Fruit fly (Drosophila melanogaster): Measurements from ENCODE around the gene w-cup.

w-cup gene

DNA sequence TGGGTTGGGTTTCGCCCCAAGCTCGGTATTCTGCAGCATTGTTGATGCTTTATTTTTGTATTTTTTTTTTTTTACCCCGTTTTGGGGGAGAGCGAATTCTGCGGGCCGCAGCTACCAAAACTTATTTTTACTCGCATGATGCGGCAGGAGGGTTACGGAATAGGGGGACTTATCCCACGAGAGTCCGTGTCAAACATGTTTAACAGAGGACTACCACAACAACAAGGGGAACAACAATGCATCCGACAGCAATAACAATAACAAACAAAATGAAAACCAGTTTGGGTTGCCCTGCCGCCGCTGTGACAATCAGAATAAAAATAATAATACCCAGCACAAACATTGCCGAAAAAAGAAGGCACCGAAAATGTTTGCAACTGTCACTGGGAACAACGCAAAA, 35.5 kb upstream of the w-cup start:
- no peak for TF ChIP-seq CG8319 (GFP tag; optimal IDR thresholded peaks at IDR 0.05)
- TF ChIP-seq CG6854 (GFP tag; optimal IDR thresholded peaks at IDR 0.05), result peak; percentile 19
- TF ChIP-seq dsx (GFP tag; optimal IDR thresholded peaks at IDR 0.05; ENCODE audit: poor library complexity, severe bottlenecking), result no peak
- TF ChIP-seq eg (GFP tag; IDR thresholded peaks at IDR 0.05), result no peak
- TF ChIP-seq CG6808 (GFP tag; optimal IDR thresholded peaks at IDR 0.05), result peak; percentile 16
- TF ChIP-seq Eip78C (GFP tag), result peak; percentile 17
- TF ChIP-seq Sox102F (GFP tag; optimal IDR thresholded peaks at IDR 0.05), result peak; percentile 37
- TF ChIP-seq Blimp-1 (GFP tag; optimal IDR thresholded peaks at IDR 0.05), result peak; percentile 19
- peak in 1 of 2 experiments; percentile 2 for TF ChIP-seq ss (GFP tag; optimal IDR thresholded peaks at IDR 0.05)
- TF ChIP-seq CG11762 (GFP tag; optimal IDR thresholded peaks at IDR 0.05; ENCODE audit: insufficient read depth), result no peak
- TF ChIP-seq CG15336 (GFP tag; IDR thresholded peaks at IDR 0.05), result no peak
- peak; percentile 58 for TF ChIP-seq svp (GFP tag)
- TF ChIP-seq OdsH (GFP tag; optimal IDR thresholded peaks at IDR 0.05), result no peak

- TF ChIP-seq dac (GFP tag; optimal IDR thresholded peaks at IDR 0.05) (no peak), esn (GFP tag; optimal IDR thresholded peaks at IDR 0.05) (no peak), CG8319 (GFP tag; optimal IDR thresholded peaks at IDR 0.05) (no peak), CG11294 (GFP tag; IDR thresholded peaks at IDR 0.05) (no peak), CG34406 (GFP tag; optimal IDR thresholded peaks at IDR 0.05) (no peak), Ets96B (tag; optimal IDR thresholded peaks at IDR 0.05) (no peak), Hr4 (GFP tag; optimal IDR thresholded peaks at IDR 0.05) (no peak)
Measured at dm6 chr2L:10608662-10609262, 31.2 kb upstream of the w-cup start.

DNA sequence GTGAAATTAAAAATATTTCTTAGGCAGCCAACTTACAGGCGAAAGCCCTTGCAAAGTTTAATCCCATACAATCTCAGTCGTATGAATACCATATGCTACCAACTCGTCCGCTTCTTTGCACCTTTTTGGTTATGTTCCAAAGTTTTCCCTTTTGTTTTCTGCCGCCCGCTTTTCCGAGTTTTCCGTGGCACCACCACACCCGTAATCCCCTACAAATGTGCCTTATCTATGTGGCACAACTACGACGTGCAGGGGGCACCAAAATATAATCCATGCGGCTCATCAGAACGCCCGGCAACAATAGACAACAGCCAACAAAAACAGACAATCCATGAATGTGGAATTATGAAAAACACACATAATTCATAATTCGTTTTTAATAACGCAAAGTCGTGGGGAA, 30.1 kb upstream of the w-cup start:
- TF ChIP-seq net (GFP tag; optimal IDR thresholded peaks at IDR 0.05) (no peak), Ets21C (GFP tag; optimal IDR thresholded peaks at IDR 0.05) (no peak), Sox15 (GFP tag; optimal IDR thresholded peaks at IDR 0.05) (no peak), CG3919 (GFP tag; optimal IDR thresholded peaks at IDR 0.05) (no peak), topi (GFP tag; optimal IDR thresholded peaks at IDR 0.05) (no peak), CG6808 (GFP tag; optimal IDR thresholded peaks at IDR 0.05) (no peak), Eip93F (GFP tag; optimal IDR thresholded peaks at IDR 0.05) (no peak), Sox14 (GFP tag; optimal IDR thresholded peaks at IDR 0.05) (no peak), CG6163 (GFP tag; IDR thresholded peaks at IDR 0.05) (no peak), CG7368 (GFP tag; optimal IDR thresholded peaks at IDR 0.05) (no peak), pdm3 (GFP tag; optimal IDR thresholded peaks at IDR 0.05) (no peak), Hr4 (GFP tag; optimal IDR thresholded peaks at IDR 0.05) (no peak), CG6854 (GFP tag; optimal IDR thresholded peaks at IDR 0.05) (no peak), CG6792 (GFP tag; optimal IDR thresholded peaks at IDR 0.05) (no peak)

- TF ChIP-seq fd59A (GFP tag; optimal IDR thresholded peaks at IDR 0.05) (no peak), ss (GFP tag; optimal IDR thresholded peaks at IDR 0.05) (no peak), svp (GFP tag) (no peak), Sox102F (GFP tag; optimal IDR thresholded peaks at IDR 0.05) (no peak), Smox (GFP tag; optimal IDR thresholded peaks at IDR 0.05) (no peak), lz (GFP tag; optimal IDR thresholded peaks at IDR 0.05) (no peak), CG32006 (GFP tag; optimal IDR thresholded peaks at IDR 0.05) (no peak), CG10669 (GFP tag; optimal IDR thresholded peaks at IDR 0.05) (no peak), cyc (GFP tag; optimal IDR thresholded peaks at IDR 0.05) (no peak), vri (GFP tag; optimal IDR thresholded peaks at IDR 0.05) (no peak), Ets21C (GFP tag; optimal IDR thresholded peaks at IDR 0.05) (no peak), CG15336 (GFP tag; IDR thresholded peaks at IDR 0.05) (no peak)
Measured at dm6 chr2L:10603604-10604003, 26.0 kb upstream of the w-cup start.

Measured in whole organism, prepupa.